Fruit fly (Drosophila melanogaster): ENCODE data around the gene comm2.

comm2 gene

DNA sequence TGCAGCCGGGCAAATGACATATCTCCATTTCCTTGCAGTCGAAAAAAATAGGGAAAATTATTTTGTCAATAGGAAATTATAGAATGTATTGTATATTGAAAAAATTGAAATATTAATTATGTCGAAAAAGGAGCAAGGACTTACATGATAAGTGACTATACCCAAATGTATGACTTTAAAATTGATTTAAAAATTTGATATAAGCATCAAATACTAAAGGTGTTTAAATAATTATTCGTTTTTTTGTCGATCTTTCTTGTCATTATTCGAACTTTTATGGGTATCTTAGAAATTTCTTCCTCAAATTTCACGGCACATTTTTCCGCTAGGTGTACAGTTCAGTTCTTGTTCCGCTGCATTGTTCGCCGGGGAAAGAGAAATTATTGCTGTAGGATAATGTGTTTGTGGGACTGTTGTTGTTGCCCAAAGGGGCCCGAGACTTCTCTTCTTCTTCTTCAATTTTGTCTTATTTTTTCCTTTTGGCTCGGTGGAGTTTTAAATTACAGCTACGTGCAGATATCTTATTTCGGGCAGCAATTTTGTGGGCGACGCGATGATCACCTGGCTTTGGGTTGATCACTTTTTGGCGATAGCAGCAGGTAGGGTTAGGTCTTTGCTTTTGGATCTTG lies 802 bp upstream of the comm2 start (continued):
- TF ChIP-seq dm (GFP tag; optimal IDR thresholded peaks at IDR 0.05) (no peak), Spps (tag; optimal IDR thresholded peaks at IDR 0.05) (peak; percentile 34), zen (tag; optimal IDR thresholded peaks at IDR 0.05) (peak; percentile 73), sug (tag; optimal IDR thresholded peaks at IDR 0.05) (no peak), CG4360 (GFP tag; IDR thresholded peaks at IDR 0.05) (peak; percentile 95), tna (GFP tag; IDR thresholded peaks at IDR 0.05; ENCODE audit: partially characterized antibody) (no peak), NFAT (GFP tag; IDR thresholded peaks at IDR 0.05) (no peak), CG6813 (GFP tag; optimal IDR thresholded peaks at IDR 0.05) (no peak), dan (GFP tag; IDR thresholded peaks at IDR 0.05) (no peak), ATbp (GFP tag; optimal IDR thresholded peaks at IDR 0.05) (no peak), CG1233 (GFP tag; optimal IDR thresholded peaks at IDR 0.05) (no peak), sqz (GFP tag; optimal IDR thresholded peaks at IDR 0.05) (peak; percentile 20), CTCF (GFP tag; optimal IDR thresholded peaks at IDR 0.05) (no peak), CG11723 (GFP tag; optimal IDR thresholded peaks at IDR 0.05) (no peak), CG10209 (GFP tag; optimal IDR thresholded peaks at IDR 0.05) (peak; percentile 62), CG8765 (GFP tag; IDR thresholded peaks at IDR 0.05) (0 out of 2 replicates have a peak, but pooled peaks have one; percentile 16), CG15269 (tag; optimal IDR thresholded peaks at IDR 0.05) (no peak), zen2 (GFP tag; IDR thresholded peaks at IDR 0.05; ENCODE audit: partially characterized antibody) (no peak), gt (GFP tag; IDR thresholded peaks at IDR 0.05) (no peak), Dref (GFP tag; IDR thresholded peaks at IDR 0.05) (no peak), Kr (GFP tag; optimal IDR thresholded peaks at IDR 0.05) (no peak), Optix (GFP tag; IDR thresholded peaks at IDR 0.05) (no peak), her (GFP tag; optimal IDR thresholded peaks at IDR 0.05) (no peak), fd96Cb (tag; optimal IDR thresholded peaks at IDR 0.05) (no peak), gro (GFP tag; optimal IDR thresholded peaks at IDR 0.05) (no peak), CG9817 (tag; optimal IDR thresholded peaks at IDR 0.05) (no peak), CG16815 (GFP tag; optimal IDR thresholded peaks at IDR 0.05) (peak; percentile 81), MTF-1 (GFP tag; optimal IDR thresholded peaks at IDR 0.05; ENCODE audit: borderline replicate concordance) (no peak), Dek (tag; optimal IDR thresholded peaks at IDR 0.05) (no peak), CG1603 (tag; optimal IDR thresholded peaks at IDR 0.05) (no peak), gfzf (GFP tag; optimal IDR thresholded peaks at IDR 0.05) (no peak), CkIIα-i1 (GFP tag; IDR thresholded peaks at IDR 0.05) (no peak), CG34376 (GFP tag; optimal IDR thresholded peaks at IDR 0.05) (no peak), z (GFP tag; IDR thresholded peaks at IDR 0.05) (no peak), repo (GFP tag; optimal IDR thresholded peaks at IDR 0.05) (no peak), Blimp-1 (GFP tag; optimal IDR thresholded peaks at IDR 0.05) (no peak), inv (GFP tag; IDR thresholded peaks at IDR 0.05; ENCODE audit: partially characterized antibody) (no peak), Rx (GFP tag; IDR thresholded peaks at IDR 0.05) (no peak), CG6765 (GFP tag; optimal IDR thresholded peaks at IDR 0.05) (no peak), bigmax (GFP tag; optimal IDR thresholded peaks at IDR 0.05) (no peak), exex (tag; optimal IDR thresholded peaks at IDR 0.05) (no peak), ab (GFP tag; optimal IDR thresholded peaks at IDR 0.05) (no peak), hkb (optimal IDR thresholded peaks at IDR 0.05) (no peak), hkb (GFP tag; IDR thresholded peaks at IDR 0.05) (no peak), CG18011 (GFP tag; optimal IDR thresholded peaks at IDR 0.05) (no peak), Doc2 (GFP tag; IDR thresholded peaks at IDR 0.05) (no peak), Aef1 (GFP tag; IDR thresholded peaks at IDR 0.05) (no peak), CG15011 (GFP tag; optimal IDR thresholded peaks at IDR 0.05) (no peak), Hr51 (GFP tag; optimal IDR thresholded peaks at IDR 0.05) (no peak), chif (GFP tag; optimal IDR thresholded peaks at IDR 0.05) (peak in 1 of 2 experiments; percentile 58), lbe (GFP tag; optimal IDR thresholded peaks at IDR 0.05) (no peak)
